Fruit fly (Drosophila melanogaster): ENCODE results near the gene CG43124.
A peak's percentile ranks its signal among the peaks of the same experiment; 100 is the strongest.

CG43124 gene

DNA sequence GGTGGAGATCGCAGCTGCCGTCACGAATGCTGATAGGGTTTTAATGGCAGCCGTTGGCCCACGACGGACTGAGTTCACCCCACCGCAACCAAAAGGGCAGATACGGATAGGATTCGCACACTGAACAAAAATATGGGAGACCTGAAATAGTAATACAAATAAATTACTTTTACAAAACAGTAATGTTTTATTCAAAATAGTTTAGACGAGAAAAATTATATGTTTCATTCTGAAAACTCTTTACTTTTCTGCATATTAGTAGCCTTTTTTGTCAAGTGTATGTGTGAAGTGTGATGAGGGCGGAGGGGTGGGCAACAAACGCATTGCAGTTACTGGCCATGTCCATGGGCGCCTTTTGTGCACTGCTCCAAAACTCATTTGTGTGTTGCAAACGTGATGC is 28.4 kb downstream of the CG43124 start:
- TF ChIP-seq topi (GFP tag; optimal IDR thresholded peaks at IDR 0.05) (peak; percentile 17), Hr4 (GFP tag; optimal IDR thresholded peaks at IDR 0.05) (peak; percentile 24), CG34406 (GFP tag; optimal IDR thresholded peaks at IDR 0.05) (peak; percentile 32), CG11294 (GFP tag; IDR thresholded peaks at IDR 0.05) (no peak), ss (GFP tag; optimal IDR thresholded peaks at IDR 0.05) (peak in 1 of 2 experiments; percentile 37), CG6792 (GFP tag; optimal IDR thresholded peaks at IDR 0.05) (peak; percentile 17), fkh (GFP tag; optimal IDR thresholded peaks at IDR 0.05) (no peak), esn (GFP tag; optimal IDR thresholded peaks at IDR 0.05) (no peak), CG7368 (GFP tag; optimal IDR thresholded peaks at IDR 0.05) (no peak), Sox102F (GFP tag; optimal IDR thresholded peaks at IDR 0.05) (peak; percentile 3), CG8119 (GFP tag; IDR thresholded peaks at IDR 0.05) (0 out of 3 replicates have a peak, but pooled peaks have one; percentile 15), Met (GFP tag; optimal IDR thresholded peaks at IDR 0.05) (peak; percentile 28), OdsH (GFP tag; optimal IDR thresholded peaks at IDR 0.05) (peak; percentile 19), CG10631 (GFP tag; optimal IDR thresholded peaks at IDR 0.05) (peak; percentile 30), CG1621 (tag; optimal IDR thresholded peaks at IDR 0.05) (no peak), Sox14 (GFP tag; optimal IDR thresholded peaks at IDR 0.05) (peak; percentile 7), Smox (GFP tag; optimal IDR thresholded peaks at IDR 0.05) (peak; percentile 24), achi (GFP tag; optimal IDR thresholded peaks at IDR 0.05) (peak; percentile 3), acj6 (GFP tag; optimal IDR thresholded peaks at IDR 0.05) (peak; percentile 9), Ets96B (tag; optimal IDR thresholded peaks at IDR 0.05) (peak; percentile 22), svp (GFP tag) (peak; percentile 83), CG31627 (GFP tag; optimal IDR thresholded peaks at IDR 0.05) (peak; percentile 2), CG10669 (GFP tag; optimal IDR thresholded peaks at IDR 0.05) (peak; percentile 4), Eip75B (GFP tag; optimal IDR thresholded peaks at IDR 0.05) (peak; percentile 29), CG6276 (GFP tag; optimal IDR thresholded peaks at IDR 0.05) (no peak), eg (GFP tag; IDR thresholded peaks at IDR 0.05) (0 out of 3 replicates have a peak, but pooled peaks have one; percentile 27), CG3032 (tag; optimal IDR thresholded peaks at IDR 0.05) (no peak), spab (GFP tag; optimal IDR thresholded peaks at IDR 0.05) (no peak), pdm3 (GFP tag; optimal IDR thresholded peaks at IDR 0.05) (peak; percentile 2), Hr39 (GFP tag; optimal IDR thresholded peaks at IDR 0.05) (peak; percentile 13), salr (GFP tag; optimal IDR thresholded peaks at IDR 0.05) (no peak), CG32006 (GFP tag; optimal IDR thresholded peaks at IDR 0.05) (peak; percentile 29), Eip78C (GFP tag) (peak; percentile 73), CG3919 (GFP tag; optimal IDR thresholded peaks at IDR 0.05) (peak; percentile 8)

Data from whole organism, prepupa.